Worm (Caenorhabditis elegans): ENCODE results near the gene F40F8.4.

F40F8.4 gene

DNA sequence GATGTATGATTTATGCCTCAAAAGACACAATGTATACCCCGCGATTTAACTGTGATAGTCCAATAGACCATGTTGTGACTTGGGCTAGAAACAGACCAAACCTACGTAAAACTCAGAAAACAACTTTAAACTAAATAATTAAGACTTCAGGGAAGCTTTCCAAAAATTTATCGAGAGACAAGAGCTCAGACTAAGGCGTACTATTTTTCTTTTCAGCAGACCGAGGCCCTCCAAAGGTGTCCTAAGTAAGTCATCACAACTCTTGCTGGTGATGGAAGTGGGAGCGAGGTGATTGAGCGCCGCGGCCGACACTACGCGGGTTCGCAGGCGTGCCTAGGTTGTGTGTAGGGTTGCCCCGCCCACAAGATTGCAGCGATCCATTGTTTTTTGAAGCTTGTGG, 27.0 kb upstream of the F40F8.4 start (continued):
- TF ChIP-seq zfh-2 (GFP tag; conservative IDR thresholded peaks at IDR 0.05) (peak; percentile 90), ceh-27 (GFP tag; optimal IDR thresholded peaks at IDR 0.05) (peak; percentile 63), nhr-90 (tag; optimal IDR thresholded peaks at IDR 0.05) (no peak), nfya-2 (GFP tag; IDR thresholded peaks at IDR 0.05) (no peak), nhr-120 (GFP tag; IDR thresholded peaks at IDR 0.05) (no peak), mes-4 (tag; optimal IDR thresholded peaks at IDR 0.05) (peak; percentile 74), F57C9.4 (tag; optimal IDR thresholded peaks at IDR 0.05) (no peak), lin-40 (tag; optimal IDR thresholded peaks at IDR 0.05) (peak; percentile 40), hlh-26 (GFP tag; conservative IDR thresholded peaks at IDR 0.05) (no peak), fkh-3 (tag; optimal IDR thresholded peaks at IDR 0.05) (no peak), dpff-1 (tag; optimal IDR thresholded peaks at IDR 0.05) (peak; percentile 80), Y56A3A.18 (GFP tag; IDR thresholded peaks at IDR 0.05) (peak; percentile 87), T26A5.8 (tag; optimal IDR thresholded peaks at IDR 0.05) (peak; percentile 58), dox-1 (GFP tag; IDR thresholded peaks at IDR 0.05) (peak; percentile 91), attf-3 (GFP tag; conservative IDR thresholded peaks at IDR 0.05) (peak; percentile 39; the same call in 1 of the 2 replicates), F10E7.11 (tag; optimal IDR thresholded peaks at IDR 0.05) (no peak), egrh-3 (GFP tag; IDR thresholded peaks at IDR 0.05) (peak; percentile 68), pbrm-1 (GFP tag; IDR thresholded peaks at IDR 0.05) (peak; percentile 98), rcor-1 (GFP tag; IDR thresholded peaks at IDR 0.05) (peak; percentile 86), egl-44 (GFP tag; IDR thresholded peaks at IDR 0.05) (peak; percentile 73; the same call in 1 of the 2 replicates), let-526 (GFP tag; IDR thresholded peaks at IDR 0.05) (0 out of 2 replicates have a peak, but pooled peaks have one; percentile 65), F33H1.4 (GFP tag; IDR thresholded peaks at IDR 0.05) (peak; percentile 72), lin-35 (GFP tag; optimal IDR thresholded peaks at IDR 0.05) (peak in 1 of 3 experiments; percentile 32), attf-5 (GFP tag; optimal IDR thresholded peaks at IDR 0.05) (peak; percentile 8), snpc-1.3 (tag; optimal IDR thresholded peaks at IDR 0.05; ENCODE audit: insufficient read depth) (peak; percentile 94), ceh-91 (GFP tag; IDR thresholded peaks at IDR 0.05) (peak; percentile 67), Y53G8AR.9 (GFP tag; conservative IDR thresholded peaks at IDR 0.05) (peak; percentile 84; the same call in 1 of the 2 replicates), ztf-28 (GFP tag; IDR thresholded peaks at IDR 0.05) (peak; percentile 87), nfyb-1 (GFP tag; IDR thresholded peaks at IDR 0.05) (peak; percentile 89; the same call in 1 of the 2 replicates), ztf-25 (GFP tag; IDR thresholded peaks at IDR 0.05) (0 out of 2 replicates have a peak, but pooled peaks have one; percentile 75), snpc-1.1 (tag; optimal IDR thresholded peaks at IDR 0.05; ENCODE audit: insufficient read depth) (peak; percentile 99), F39B2.1 (GFP tag; IDR thresholded peaks at IDR 0.05) (no peak), akir-1 (GFP tag; optimal IDR thresholded peaks at IDR 0.05) (no peak), ztf-22 (GFP tag; optimal IDR thresholded peaks at IDR 0.05) (no peak), efl-1 (GFP tag; optimal IDR thresholded peaks at IDR 0.05) (peak; percentile 49), rec-8 (tag; optimal IDR thresholded peaks at IDR 0.05) (peak in 1 of 2 experiments; percentile 77), ceh-100 (GFP tag; IDR thresholded peaks at IDR 0.05) (peak; percentile 82), nfya-1 (tag; optimal IDR thresholded peaks at IDR 0.05; ENCODE audit: borderline replicate concordance, insufficient read depth) (no peak), ztf-6 (GFP tag; IDR thresholded peaks at IDR 0.05) (peak; percentile 67; the same call in 1 of the 2 replicates), repo-1 (tag; optimal IDR thresholded peaks at IDR 0.05) (peak; percentile 82), him-1 (tag; optimal IDR thresholded peaks at IDR 0.05) (peak; percentile 96), ceh-40 (GFP tag; IDR thresholded peaks at IDR 0.05) (no peak), lin-26 (GFP tag; IDR thresholded peaks at IDR 0.05) (peak; percentile 67; the same call in 1 of the 2 replicates), rpc-1 (optimal IDR thresholded peaks at IDR 0.05) (no peak), rpc-1 (tag; optimal IDR thresholded peaks at IDR 0.05) (peak; percentile 6), snpc-4 (GFP tag; optimal IDR thresholded peaks at IDR 0.05) (peak; percentile 99), snpc-4 (tag; optimal IDR thresholded peaks at IDR 0.05) (peak; percentile 98 to 99 (median 99)), ztf-26 (tag; optimal IDR thresholded peaks at IDR 0.05) (no peak)
